Fruit fly (Drosophila melanogaster) whole organism, pupa: ENCODE data around the gene Rpn5.
A peak's percentile ranks its signal among the peaks of the same experiment; 100 is the strongest.

Experiments used
- CG10348 ChIP-seq: fragments of 200-800 bp; sonication (Bioruptor generic); IDR thresholded peaks from 2 replicates; pipeline ENCODE4 v1.3.6; 2022; ENCODE audit warnings: missing biosample characterization, missing genetic modification characterization
- CG13204 ChIP-seq: fragments of 200-800 bp; sonication (Bioruptor generic); optimal IDR thresholded peaks from 2 replicates; lab custom pipeline; 2018; ENCODE audit warnings: missing biosample characterization, mild to moderate bottlenecking, missing genetic modification characterization, moderate library complexity
- CG14655 ChIP-seq: fragments of 200-800 bp; sonication (Bioruptor generic); optimal IDR thresholded peaks from 3 replicates; lab custom pipeline; 2017; ENCODE audit warnings: mild to moderate bottlenecking, missing biosample characterization, missing genetic modification reagents, missing genetic modification characterization
- CG15710 ChIP-seq: fragments of 200-800 bp; sonication (Bioruptor generic); optimal IDR thresholded peaks from 2 replicates; lab custom pipeline; 2018; ENCODE audit warnings: missing biosample characterization, mild to moderate bottlenecking, missing genetic modification characterization, moderate library complexity
- CG17806 ChIP-seq: fragments of 200-800 bp; sonication (Bioruptor generic); optimal IDR thresholded peaks from 2 replicates; lab custom pipeline; 2018; ENCODE audit warnings: missing biosample characterization, mild to moderate bottlenecking, missing genetic modification characterization, moderate library complexity
- CG32121 ChIP-seq: fragments of 200-800 bp; sonication (Bioruptor generic); IDR thresholded peaks from 2 replicates; pipeline ENCODE4 v1.3.6; 2022; ENCODE audit warnings: missing biosample characterization, missing genetic modification characterization
- CG34367 ChIP-seq: fragments of 200-800 bp; sonication (Bioruptor generic); optimal IDR thresholded peaks from 2 replicates; lab custom pipeline; 2018; ENCODE audit warnings: missing biosample characterization, mild to moderate bottlenecking, missing genetic modification characterization
- CG4496 ChIP-seq: fragments of 200-800 bp; sonication (Bioruptor generic); IDR thresholded peaks from 3 replicates; pipeline ENCODE4 v1.3.6; 2022; ENCODE audit warnings: missing biosample characterization, missing genetic modification characterization
- CG8159 ChIP-seq: fragments of 200-800 bp; sonication (Bioruptor generic); optimal IDR thresholded peaks from 3 replicates; lab custom pipeline; 2018; ENCODE audit warnings: missing biosample characterization, mild to moderate bottlenecking, missing genetic modification characterization, moderate library complexity
- CG8301 ChIP-seq: fragments of 200-800 bp; sonication (Bioruptor generic); optimal IDR thresholded peaks from 2 replicates; lab custom pipeline; 2018; ENCODE audit warnings: missing biosample characterization, mild to moderate bottlenecking, missing genetic modification characterization
- CG9948 ChIP-seq: fragments of 200-800 bp; sonication (Bioruptor generic); optimal IDR thresholded peaks from 2 replicates; lab custom pipeline; 2018; ENCODE audit warnings: missing biosample characterization, mild to moderate bottlenecking, missing genetic modification characterization, moderate library complexity
- D1 ChIP-seq: fragments of 200-800 bp; sonication (Bioruptor generic); optimal IDR thresholded peaks from 2 replicates; lab custom pipeline; 2018; ENCODE audit warnings: missing biosample characterization, mild to moderate bottlenecking, missing genetic modification characterization, moderate library complexity
- EcR ChIP-seq: fragments of 200-800 bp; sonication (Bioruptor generic); optimal IDR thresholded peaks from 3 replicates; lab custom pipeline; 2019; ENCODE audit warnings: missing biosample characterization, missing genetic modification characterization, mild to moderate bottlenecking, moderate library complexity, missing genetic modification reagents
- Ets98B ChIP-seq: fragments of 200-800 bp; sonication (Bioruptor generic); IDR thresholded peaks from 2 replicates; pipeline ENCODE4 v1.3.6; 2022; ENCODE audit warnings: missing biosample characterization, missing genetic modification characterization
- Pif1A ChIP-seq: fragments of 200-800 bp; sonication (Bioruptor generic); optimal IDR thresholded peaks from 3 replicates; lab custom pipeline; 2016; ENCODE audit warnings: missing biosample characterization, missing genetic modification characterization
- Pif1B ChIP-seq: fragments of 200-800 bp; sonication (Bioruptor generic); optimal IDR thresholded peaks from 3 replicates; lab custom pipeline; 2016; ENCODE audit warnings: missing biosample characterization, missing genetic modification characterization
- Snoo ChIP-seq: fragments of 200-800 bp; sonication (Bioruptor generic); optimal IDR thresholded peaks from 3 replicates; lab custom pipeline; 2017; ENCODE audit warnings: missing biosample characterization, mild to moderate bottlenecking, missing genetic modification characterization, inconsistent platforms
- fd96Ca ChIP-seq: fragments of 200-800 bp; sonication (Bioruptor generic); IDR thresholded peaks from 3 replicates; pipeline ENCODE4 v1.3.6; 2022; ENCODE audit warnings: missing biosample characterization, missing genetic modification characterization
- gl ChIP-seq: fragments of 200-800 bp; sonication (Bioruptor generic); optimal IDR thresholded peaks from 2 replicates; lab custom pipeline; 2018; ENCODE audit warnings: missing biosample characterization, mild to moderate bottlenecking, missing genetic modification characterization
- rn ChIP-seq: fragments of 200-800 bp; sonication (Bioruptor generic); IDR thresholded peaks from 2 replicates; pipeline ENCODE4 v1.3.6; 2022; ENCODE audit warnings: missing biosample characterization, missing genetic modification characterization

The Rpn5 gene

dm6 chr3R:5836536-5836935 lies 47.2 kb downstream of the Rpn5 start:
- TF ChIP-seq CG32121 (GFP tag; lab: Robert Waterston, UW): no peak
- TF ChIP-seq CG15710 (tag; lab: Kevin White, UChicago): no peak
- no peak for TF ChIP-seq rn (GFP tag; lab: Robert Waterston, UW)
- TF ChIP-seq CG4496 (GFP tag; lab: Robert Waterston, UW): no peak
- no peak for TF ChIP-seq CG8301 (tag; lab: Kevin White, UChicago)
- no peak for TF ChIP-seq Ets98B
- TF ChIP-seq gl (tag; lab: Kevin White, UChicago): no peak
- TF ChIP-seq CG9948: no peak
- TF ChIP-seq CG10348 (GFP tag; lab: Robert Waterston, UW): no peak
- TF ChIP-seq EcR (GFP tag; lab: Kevin White, UChicago): no peak

DNA sequence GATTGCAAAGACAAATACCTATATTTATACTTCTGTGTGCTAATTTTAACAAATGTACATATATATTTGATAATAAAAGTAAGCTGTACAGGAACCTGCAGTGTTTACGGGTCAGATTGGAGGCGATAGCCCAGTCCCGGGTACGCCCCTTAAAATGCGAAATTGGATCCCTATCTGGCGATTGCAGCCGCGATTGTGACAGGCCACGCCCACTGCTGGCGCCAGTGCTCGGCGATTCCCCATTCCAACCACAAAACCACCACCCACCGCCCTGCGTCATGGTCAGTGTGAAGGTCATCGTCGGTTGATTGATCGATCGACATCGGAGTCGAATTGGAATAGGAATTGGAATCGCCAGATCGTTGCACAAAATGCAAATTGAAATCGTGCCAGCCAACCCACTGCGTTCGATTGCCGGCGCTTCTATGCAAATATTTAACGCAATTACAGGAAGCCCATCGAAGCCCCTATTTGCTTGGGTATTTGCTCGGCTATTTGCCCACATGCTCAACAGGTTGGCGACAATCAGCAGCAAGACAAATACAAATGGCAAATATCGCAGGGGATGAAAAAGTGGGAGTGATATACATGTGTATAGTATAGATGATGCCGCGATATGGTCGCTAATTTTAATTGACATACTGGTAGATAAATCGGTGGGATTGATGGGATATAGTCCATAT lies 49.5 kb downstream of the Rpn5 start:
- peak; percentile 33 for TF ChIP-seq Pif1B (GFP tag; lab: Kevin White, UChicago)
- peak; percentile 29 for TF ChIP-seq CG14655
- no peak for TF ChIP-seq EcR (GFP tag; lab: Kevin White, UChicago)
- peak; percentile 35; the same call in 1 of the 3 replicates for TF ChIP-seq CG4496 (GFP tag; lab: Robert Waterston, UW)
- peak; percentile 8 for TF ChIP-seq CG17806 (tag; lab: Kevin White, UChicago)
- TF ChIP-seq CG10348 (GFP tag; lab: Robert Waterston, UW): no peak
- TF ChIP-seq fd96Ca (GFP tag; lab: Robert Waterston, UW): no peak
- no peak for TF ChIP-seq D1 (tag; lab: Kevin White, UChicago)
- no peak for TF ChIP-seq CG8159
- no peak for TF ChIP-seq Snoo
- TF ChIP-seq Pif1A: peak; percentile 69
- TF ChIP-seq CG34367 (tag; lab: Kevin White, UChicago): peak; percentile 51
- no peak for TF ChIP-seq CG13204 (GFP tag; lab: Kevin White, UChicago)
- TF ChIP-seq CG15710 (tag; lab: Kevin White, UChicago): no peak
- no peak for TF ChIP-seq CG8301 (tag; lab: Kevin White, UChicago)

- TF ChIP-seq CG13204 (GFP tag; lab: Kevin White, UChicago) (no peak), Ets98B (no peak), rn (GFP tag; lab: Robert Waterston, UW) (no peak), CG34367 (tag; lab: Kevin White, UChicago) (no peak)
- TF ChIP-seq, all 21 proteins: peak for 0
These were observed 51.6 kb downstream of the Rpn5 start, which contains the start of gene CG1213 for dm6 chr3R:5840870-5841269. Gene CG1213 (plus strand): TSS chr3R:5841170.
